Fruit fly (Drosophila melanogaster) whole organism, embryonic: Measurements from ENCODE around the gene Oscillin.
A peak's percentile ranks its signal among the peaks of the same experiment; 100 is the strongest.

Experiments
- Aef1 ChIP-seq: fragments of 200-800 bp; sonication (Bioruptor generic); IDR thresholded peaks from 3 replicates; pipeline ENCODE4 v1.3.6; 2022; ENCODE audit warnings: missing biosample characterization, missing genetic modification characterization
- BEAF-32 ChIP-seq: fragments of 200-800 bp; sonication (Bioruptor generic); optimal IDR thresholded peaks from 3 replicates; lab custom pipeline; 2017; ENCODE audit warnings: missing biosample characterization, missing genetic modification characterization, mild to moderate bottlenecking, moderate library complexity, missing genetic modification reagents
- Bdp1 ChIP-seq: fragments of 200-800 bp; sonication (Bioruptor generic); optimal IDR thresholded peaks from 3 replicates; lab custom pipeline; 2016; ENCODE audit warnings: missing biosample characterization, missing genetic modification characterization
- C15 ChIP-seq: fragments of 200-800 bp; sonication (Bioruptor generic); IDR thresholded peaks from 3 replicates; pipeline ENCODE4 v1.3.6; 2022; ENCODE audit warnings: missing biosample characterization, missing genetic modification characterization
- CG10209 ChIP-seq: fragments of 200-800 bp; sonication (Bioruptor generic); optimal IDR thresholded peaks from 3 replicates; lab custom pipeline; 2017; ENCODE audit warnings: missing biosample characterization, mild to moderate bottlenecking, missing genetic modification characterization, missing genetic modification reagents
- CG10565 ChIP-seq: fragments of 200-800 bp; sonication (Bioruptor generic); optimal IDR thresholded peaks from 3 replicates; lab custom pipeline; 2016; ENCODE audit warnings: missing biosample characterization, mild to moderate bottlenecking, missing genetic modification characterization
- CG11695 ChIP-seq: fragments of 200-800 bp; sonication (Bioruptor generic); IDR thresholded peaks from 3 replicates; pipeline ENCODE4 v1.3.6; 2022; ENCODE audit warnings: missing biosample characterization, missing genetic modification characterization
- CG12769 ChIP-seq: fragments of 200-800 bp; sonication (Bioruptor generic); optimal IDR thresholded peaks from 2 replicates; lab custom pipeline; 2019; ENCODE audit warnings: missing biosample characterization, mild to moderate bottlenecking, missing genetic modification characterization, moderate library complexity
- CG1603 ChIP-seq: fragments of 200-800 bp; sonication (Bioruptor generic); optimal IDR thresholded peaks from 2 replicates; lab custom pipeline; 2019; ENCODE audit warnings: missing biosample characterization, mild to moderate bottlenecking, missing genetic modification characterization, moderate library complexity
- CG16815 ChIP-seq: fragments of 200-800 bp; sonication (Bioruptor generic); optimal IDR thresholded peaks from 3 replicates; lab custom pipeline; 2017; ENCODE audit warnings: missing biosample characterization, mild to moderate bottlenecking, missing genetic modification characterization
- CG17186 ChIP-seq: fragments of 200-800 bp; sonication (Bioruptor generic); optimal IDR thresholded peaks from 3 replicates; lab custom pipeline; 2017; ENCODE audit warnings: missing biosample characterization, missing genetic modification reagents, missing genetic modification characterization
- CG18011 ChIP-seq: fragments of 200-800 bp; sonication (Bioruptor generic); optimal IDR thresholded peaks from 2 replicates; lab custom pipeline; 2017; ENCODE audit warnings: missing biosample characterization, missing genetic modification characterization, mild to moderate bottlenecking, moderate library complexity, missing genotype
- CG18764 ChIP-seq: fragments of 200-800 bp; sonication (Bioruptor generic); optimal IDR thresholded peaks from 3 replicates; lab custom pipeline; 2016; ENCODE audit warnings: missing biosample characterization, missing genetic modification characterization
- CG30403 ChIP-seq: fragments of 200-800 bp; sonication (Bioruptor generic); optimal IDR thresholded peaks from 3 replicates; lab custom pipeline; 2016; ENCODE audit warnings: missing biosample characterization, missing genetic modification characterization
- CG3163 ChIP-seq: fragments of 200-800 bp; sonication (Bioruptor generic); optimal IDR thresholded peaks from 3 replicates; lab custom pipeline; 2016; ENCODE audit warnings: missing biosample characterization, missing genetic modification characterization
- CG32772 ChIP-seq: fragments of 200-800 bp; sonication (Bioruptor generic); IDR thresholded peaks from 2 replicates; pipeline ENCODE4 v1.3.6; 2022; ENCODE audit warnings: missing biosample characterization, missing genetic modification characterization
- CG3995 ChIP-seq: fragments of 200-800 bp; sonication (Bioruptor generic); optimal IDR thresholded peaks from 3 replicates; lab custom pipeline; 2016; ENCODE audit warnings: missing biosample characterization, missing genetic modification characterization
- CG42726 ChIP-seq: fragments of 200-800 bp; sonication (Bioruptor generic); IDR thresholded peaks from 2 replicates; pipeline ENCODE4 v1.3.6; 2022; ENCODE audit warnings: missing biosample characterization, missing genetic modification characterization; ENCODE audit not compliant: partially characterized antibody
- CG4617 ChIP-seq: fragments of 200-800 bp; sonication (Bioruptor generic); optimal IDR thresholded peaks from 3 replicates; lab custom pipeline; 2016; ENCODE audit warnings: missing biosample characterization, missing genetic modification characterization, borderline replicate concordance
- CG6254 ChIP-seq: fragments of 200-800 bp; sonication (Bioruptor generic); optimal IDR thresholded peaks from 3 replicates; lab custom pipeline; 2017; ENCODE audit warnings: mild to moderate bottlenecking, missing biosample characterization, missing genetic modification reagents, missing genetic modification characterization
- CG6654 ChIP-seq: fragments of 200-800 bp; sonication (Bioruptor generic); optimal IDR thresholded peaks from 2 replicates; lab custom pipeline; 2017; ENCODE audit warnings: missing biosample characterization, mild to moderate bottlenecking, missing genetic modification characterization
- CG6683 ChIP-seq: fragments of 200-800 bp; sonication (Bioruptor generic); optimal IDR thresholded peaks from 2 replicates; lab custom pipeline; 2017; ENCODE audit warnings: missing biosample characterization, mild to moderate bottlenecking, missing genetic modification characterization, missing genetic modification reagents
- CG6689 ChIP-seq: fragments of 200-800 bp; sonication (Bioruptor generic); IDR thresholded peaks from 2 replicates; pipeline ENCODE4 v1.3.6; 2022; ENCODE audit warnings: missing biosample characterization, missing genetic modification characterization
- CG7987 ChIP-seq: fragments of 200-800 bp; sonication (Bioruptor generic); optimal IDR thresholded peaks from 2 replicates; lab custom pipeline; 2018; ENCODE audit warnings: missing biosample characterization, mild to moderate bottlenecking, missing genetic modification characterization, moderate library complexity
- CG8089 ChIP-seq: fragments of 200-800 bp; sonication (Bioruptor generic); optimal IDR thresholded peaks from 3 replicates; lab custom pipeline; 2016; ENCODE audit warnings: missing biosample characterization, missing genetic modification characterization
- CHES-1-like ChIP-seq: fragments of 200-800 bp; sonication (Bioruptor generic); optimal IDR thresholded peaks from 2 replicates; lab custom pipeline; 2016; ENCODE audit warnings: missing biosample characterization, missing genetic modification characterization
- CkIIα-i1 ChIP-seq: fragments of 200-800 bp; sonication (Bioruptor generic); IDR thresholded peaks from 2 replicates; pipeline ENCODE4 v1.3.6; 2022; ENCODE audit warnings: missing biosample characterization, missing genetic modification characterization
- CrebB ChIP-seq: fragments of 200-800 bp; sonication (Bioruptor generic); optimal IDR thresholded peaks from 3 replicates; lab custom pipeline; 2018; ENCODE audit warnings: missing biosample characterization, mild to moderate bottlenecking, missing genetic modification characterization
- Ets65A ChIP-seq: fragments of 200-800 bp; sonication (Bioruptor generic); peaks from one replicate; lab custom pipeline; 2016; ENCODE audit warnings: missing biosample characterization, missing genetic modification characterization
- Fer3 ChIP-seq: fragments of 200-800 bp; sonication (Bioruptor generic); optimal IDR thresholded peaks from 2 replicates; lab custom pipeline; 2018; ENCODE audit warnings: missing biosample characterization, mild to moderate bottlenecking, missing genetic modification characterization, moderate library complexity
- HLH3B ChIP-seq: fragments of 200-800 bp; sonication (Bioruptor generic); IDR thresholded peaks from 2 replicates; pipeline ENCODE4 v1.3.6; 2022; ENCODE audit warnings: missing biosample characterization, missing genetic modification characterization
- Hr39 ChIP-seq: fragments of >200 bp; optimal IDR thresholded peaks from 2 replicates; lab custom pipeline; 2017
- Hr51 ChIP-seq, 2 experiments: fragments of 200-800 bp; sonication (Bioruptor generic); optimal IDR thresholded peaks; 2 replicates in 1 of 2; 3 replicates in 1 of 2; lab custom pipeline; 2016 to 2018; ENCODE audit warnings: missing biosample characterization in 2 of 2, missing genetic modification characterization in 2 of 2, mild to moderate bottlenecking in 1 of 2, moderate library complexity in 1 of 2
- Mes4 ChIP-seq: fragments of 200-800 bp; sonication (Bioruptor generic); optimal IDR thresholded peaks from 2 replicates; lab custom pipeline; 2016; ENCODE audit warnings: missing biosample characterization, missing genetic modification characterization
- Oli ChIP-seq: fragments of 200-800 bp; sonication (Bioruptor generic); optimal IDR thresholded peaks from 2 replicates; lab custom pipeline; 2018; ENCODE audit warnings: missing biosample characterization, mild to moderate bottlenecking, missing genetic modification characterization, moderate library complexity
- Opbp ChIP-seq: fragments of 200-800 bp; sonication (Bioruptor generic); IDR thresholded peaks from 3 replicates; pipeline ENCODE4 v1.3.6; 2022; ENCODE audit warnings: missing biosample characterization, missing genetic modification characterization; ENCODE audit not compliant: partially characterized antibody
- Six4 ChIP-seq: fragments of 200-800 bp; sonication (Bioruptor generic); optimal IDR thresholded peaks from 2 replicates; lab custom pipeline; 2016; ENCODE audit warnings: missing biosample characterization, missing genetic modification characterization
- Sox102F ChIP-seq: fragments of 200-800 bp; sonication (Bioruptor generic); optimal IDR thresholded peaks from 2 replicates; lab custom pipeline; 2018; ENCODE audit warnings: missing biosample characterization, mild to moderate bottlenecking, missing genetic modification characterization, moderate library complexity
- Usf ChIP-seq: fragments of 200-800 bp; sonication (Bioruptor generic); optimal IDR thresholded peaks from 2 replicates; lab custom pipeline; 2017; ENCODE audit warnings: missing genotype, missing biosample characterization, missing genetic modification characterization
- crc ChIP-seq: fragments of 200-800 bp; sonication (Bioruptor generic); optimal IDR thresholded peaks from 2 replicates; lab custom pipeline; 2016; ENCODE audit warnings: missing biosample characterization, missing genetic modification characterization
- dmrt99B ChIP-seq: fragments of 200-800 bp; sonication (Bioruptor generic); optimal IDR thresholded peaks from 2 replicates; lab custom pipeline; 2018; ENCODE audit warnings: missing biosample characterization, mild to moderate bottlenecking, missing genetic modification characterization, moderate library complexity
- esg ChIP-seq: fragments of 200-800 bp; sonication (Bioruptor generic); conservative IDR thresholded peaks from 2 replicates; pipeline ENCODE4 v1.3.6; 2022; ENCODE audit warnings: missing biosample characterization, missing genetic modification characterization
- fd64A ChIP-seq: fragments of 200-800 bp; sonication (Bioruptor generic); optimal IDR thresholded peaks from 3 replicates; lab custom pipeline; 2018; ENCODE audit warnings: missing biosample characterization, mild to moderate bottlenecking, missing genetic modification characterization
- gsb ChIP-seq: fragments of 200-800 bp; sonication (Bioruptor generic); IDR thresholded peaks from 2 replicates; pipeline ENCODE4 v1.3.6; 2022; ENCODE audit warnings: missing biosample characterization, missing genetic modification characterization
- insv ChIP-seq, 2 experiments: fragments of 200-800 bp; sonication (Bioruptor generic); optimal IDR thresholded peaks; 3 replicates each; lab custom pipeline; 2016 to 2018; ENCODE audit warnings: missing biosample characterization in 2 of 2, missing genetic modification characterization in 2 of 2
- lab ChIP-seq: fragments of 200-800 bp; sonication (Bioruptor generic); optimal IDR thresholded peaks from 3 replicates; lab custom pipeline; 2017; ENCODE audit warnings: missing biosample characterization, missing genetic modification characterization, mild to moderate bottlenecking, moderate library complexity, missing genetic modification reagents
- nerfin-1 ChIP-seq: fragments of 200-800 bp; sonication (Bioruptor generic); optimal IDR thresholded peaks from 3 replicates; lab custom pipeline; 2019; ENCODE audit warnings: missing biosample characterization, mild to moderate bottlenecking, missing genetic modification characterization, moderate library complexity
- row ChIP-seq: fragments of 200-800 bp; sonication (Bioruptor generic); IDR thresholded peaks from 3 replicates; pipeline ENCODE4 v1.3.6; 2022; ENCODE audit warnings: missing biosample characterization, missing genetic modification characterization
- sima ChIP-seq: fragments of 200-800 bp; sonication (Bioruptor generic); optimal IDR thresholded peaks from 2 replicates; lab custom pipeline; 2016; ENCODE audit warnings: missing biosample characterization, missing genetic modification characterization
- so ChIP-seq: fragments of 200-800 bp; sonication (Bioruptor generic); IDR thresholded peaks from 3 replicates; pipeline ENCODE4 v1.3.6; 2022; ENCODE audit warnings: missing biosample characterization, missing genetic modification characterization
- yki ChIP-seq: fragments of >200 bp; optimal IDR thresholded peaks from 3 replicates; lab custom pipeline; 2018

The Oscillin gene

dm6 chr2L:5567103-5567502 is 20.2 kb downstream of the Oscillin start (continued):
- TF ChIP-seq CG42726 (GFP tag; lab: Robert Waterston, UW) (no peak), CG32772 (GFP tag; lab: Robert Waterston, UW) (0 out of 2 replicates have a peak, but pooled peaks have one; percentile 24), CG16815 (GFP tag; lab: Kevin White, UChicago) (no peak), Fer3 (tag; lab: Kevin White, UChicago) (no peak), Six4 (GFP tag; lab: Kevin White, UChicago) (no peak), insv (GFP tag; optimal IDR thresholded peaks at IDR 0.05; lab: Kevin White, UChicago) (no peak), CG6683 (GFP tag; lab: Kevin White, UChicago) (no peak), Mes4 (GFP tag; lab: Kevin White, UChicago) (no peak), Ets65A (GFP tag; lab: Kevin White, UChicago) (peak; percentile 12), CG7987 (no peak), HLH3B (GFP tag; lab: Robert Waterston, UW) (0 out of 2 replicates have a peak, but pooled peaks have one; percentile 12), lab (GFP tag; lab: Kevin White, UChicago) (peak; percentile 27), Sox102F (GFP tag; lab: Kevin White, UChicago) (peak; percentile 36), CG12769 (tag; lab: Kevin White, UChicago) (no peak), CHES-1-like (GFP tag; lab: Kevin White, UChicago) (no peak), Opbp (no peak), CG10565 (no peak), gsb (no peak), CG6654 (GFP tag; lab: Kevin White, UChicago) (no peak), CG17186 (GFP tag; lab: Kevin White, UChicago) (no peak), Usf (GFP tag; lab: Kevin White, UChicago) (no peak), Hr39 (lab: Kevin White, UChicago) (no peak), CG8089 (GFP tag; lab: Kevin White, UChicago) (no peak), yki (lab: Kevin White, UChicago) (no peak), CG18011 (GFP tag; lab: Kevin White, UChicago) (no peak), Oli (tag; lab: Kevin White, UChicago) (peak; percentile 7), esg (GFP tag; lab: Robert Waterston, UW) (0 out of 2 replicates have a peak, but pooled peaks have one; percentile 20), fd64A (GFP tag; lab: Kevin White, UChicago) (no peak), C15 (GFP tag; lab: Robert Waterston, UW) (no peak), CG3995 (no peak), CG30403 (no peak), dmrt99B (tag; lab: Kevin White, UChicago) (peak; percentile 34), CrebB (tag; lab: Kevin White, UChicago) (no peak), CG4617 (GFP tag; lab: Kevin White, UChicago) (no peak), BEAF-32 (GFP tag; lab: Kevin White, UChicago) (no peak), CG6254 (GFP tag; lab: Kevin White, UChicago) (no peak), sima (GFP tag; lab: Kevin White, UChicago) (no peak), CG1603 (no peak), nerfin-1 (tag; lab: Kevin White, UChicago) (no peak), so (no peak), CG10209 (GFP tag; lab: Kevin White, UChicago) (no peak), Bdp1 (no peak), CG18764 (GFP tag; lab: Kevin White, UChicago) (no peak), CG6689 (GFP tag; lab: Robert Waterston, UW) (no peak), CG11695 (no peak), row (GFP tag; lab: Robert Waterston, UW) (peak; percentile 52; the same call in 2 of the 3 replicates), Hr51 (GFP tag; optimal IDR thresholded peaks at IDR 0.05; lab: Kevin White, UChicago) (peak in 1 of 2 experiments; percentile 12), Aef1 (GFP tag; lab: Robert Waterston, UW) (0 out of 3 replicates have a peak, but pooled peaks have one; percentile 18), CG3163 (no peak), CkIIα-i1 (GFP tag; lab: Robert Waterston, UW) (no peak), crc (GFP tag; lab: Kevin White, UChicago) (no peak)
